Worm (Caenorhabditis elegans): ENCODE data around the gene spig-4.

- TF ChIP-seq ama-1 (optimal IDR thresholded peaks at IDR 0.05) (no peak), tbx-37 (GFP tag; conservative IDR thresholded peaks at IDR 0.05) (no peak), tbx-11 (GFP tag; IDR thresholded peaks at IDR 0.05) (no peak), hmg-4 (GFP tag; optimal IDR thresholded peaks at IDR 0.05) (no peak)
Observed at ce11 chrV:14324502-14325467, 18.1 kb upstream of the spig-4 start, which contains the start of the genes F47B8.4 and F47B8.18.

All from whole organism, early embryonic.